Worm (Caenorhabditis elegans) whole organism, L3 larva: ENCODE results near the gene F19H6.4.

Experiments
- ceh-28 ChIP-seq: fragments of 150-350 bp; optimal IDR thresholded peaks from 2 replicates; lab custom pipeline; 2014; ENCODE audit warnings: missing biosample characterization, missing genetic modification reagents, missing genetic modification characterization
- nhr-77 ChIP-seq: fragments of 150-350 bp; optimal IDR thresholded peaks from 2 replicates; lab custom pipeline; 2014; ENCODE audit warnings: missing biosample characterization, missing genetic modification characterization

ce11 chrX:12357127-12357526 lies 8.4 kb upstream of the F19H6.4 start, which contains the start of gene nspc-13:
- no peak for TF ChIP-seq nhr-77 (tag; lab: Kevin White, UChicago)
- no peak for TF ChIP-seq ceh-28 (tag; lab: Kevin White, UChicago)
